Fruit fly (Drosophila melanogaster) whole organism, pupa: ENCODE measurements around the gene Pten.

Experiments used
- CG10348 ChIP-seq: fragments of 200-800 bp; sonication (Bioruptor generic); IDR thresholded peaks from 2 replicates; pipeline ENCODE4 v1.3.6; 2022; ENCODE audit warnings: missing biosample characterization, missing genetic modification characterization
- CG12605 ChIP-seq: fragments of 200-800 bp; sonication (Bioruptor generic); IDR thresholded peaks from 2 replicates; pipeline ENCODE4 v1.3.6; 2022; ENCODE audit warnings: missing biosample characterization, missing genetic modification characterization
- CG13204 ChIP-seq: fragments of 200-800 bp; sonication (Bioruptor generic); optimal IDR thresholded peaks from 2 replicates; lab custom pipeline; 2018; ENCODE audit warnings: missing biosample characterization, mild to moderate bottlenecking, missing genetic modification characterization, moderate library complexity
- CG14655 ChIP-seq: fragments of 200-800 bp; sonication (Bioruptor generic); optimal IDR thresholded peaks from 3 replicates; lab custom pipeline; 2017; ENCODE audit warnings: mild to moderate bottlenecking, missing biosample characterization, missing genetic modification reagents, missing genetic modification characterization
- CG15710 ChIP-seq: fragments of 200-800 bp; sonication (Bioruptor generic); optimal IDR thresholded peaks from 2 replicates; lab custom pipeline; 2018; ENCODE audit warnings: missing biosample characterization, mild to moderate bottlenecking, missing genetic modification characterization, moderate library complexity
- CG17806 ChIP-seq: fragments of 200-800 bp; sonication (Bioruptor generic); optimal IDR thresholded peaks from 2 replicates; lab custom pipeline; 2018; ENCODE audit warnings: missing biosample characterization, mild to moderate bottlenecking, missing genetic modification characterization, moderate library complexity
- CG32121 ChIP-seq: fragments of 200-800 bp; sonication (Bioruptor generic); IDR thresholded peaks from 2 replicates; pipeline ENCODE4 v1.3.6; 2022; ENCODE audit warnings: missing biosample characterization, missing genetic modification characterization
- CG34367 ChIP-seq: fragments of 200-800 bp; sonication (Bioruptor generic); optimal IDR thresholded peaks from 2 replicates; lab custom pipeline; 2018; ENCODE audit warnings: missing biosample characterization, mild to moderate bottlenecking, missing genetic modification characterization
- CG4496 ChIP-seq: fragments of 200-800 bp; sonication (Bioruptor generic); IDR thresholded peaks from 3 replicates; pipeline ENCODE4 v1.3.6; 2022; ENCODE audit warnings: missing biosample characterization, missing genetic modification characterization
- CG8159 ChIP-seq: fragments of 200-800 bp; sonication (Bioruptor generic); optimal IDR thresholded peaks from 3 replicates; lab custom pipeline; 2018; ENCODE audit warnings: missing biosample characterization, mild to moderate bottlenecking, missing genetic modification characterization, moderate library complexity
- CG8301 ChIP-seq: fragments of 200-800 bp; sonication (Bioruptor generic); optimal IDR thresholded peaks from 2 replicates; lab custom pipeline; 2018; ENCODE audit warnings: missing biosample characterization, mild to moderate bottlenecking, missing genetic modification characterization
- CG9948 ChIP-seq: fragments of 200-800 bp; sonication (Bioruptor generic); optimal IDR thresholded peaks from 2 replicates; lab custom pipeline; 2018; ENCODE audit warnings: missing biosample characterization, mild to moderate bottlenecking, missing genetic modification characterization, moderate library complexity
- D1 ChIP-seq: fragments of 200-800 bp; sonication (Bioruptor generic); optimal IDR thresholded peaks from 2 replicates; lab custom pipeline; 2018; ENCODE audit warnings: missing biosample characterization, mild to moderate bottlenecking, missing genetic modification characterization, moderate library complexity
- EcR ChIP-seq: fragments of 200-800 bp; sonication (Bioruptor generic); optimal IDR thresholded peaks from 3 replicates; lab custom pipeline; 2019; ENCODE audit warnings: missing biosample characterization, missing genetic modification characterization, mild to moderate bottlenecking, moderate library complexity, missing genetic modification reagents
- Ets98B ChIP-seq: fragments of 200-800 bp; sonication (Bioruptor generic); IDR thresholded peaks from 2 replicates; pipeline ENCODE4 v1.3.6; 2022; ENCODE audit warnings: missing biosample characterization, missing genetic modification characterization
- Pif1A ChIP-seq: fragments of 200-800 bp; sonication (Bioruptor generic); optimal IDR thresholded peaks from 3 replicates; lab custom pipeline; 2016; ENCODE audit warnings: missing biosample characterization, missing genetic modification characterization
- Pif1B ChIP-seq: fragments of 200-800 bp; sonication (Bioruptor generic); optimal IDR thresholded peaks from 3 replicates; lab custom pipeline; 2016; ENCODE audit warnings: missing biosample characterization, missing genetic modification characterization
- Snoo ChIP-seq: fragments of 200-800 bp; sonication (Bioruptor generic); optimal IDR thresholded peaks from 3 replicates; lab custom pipeline; 2017; ENCODE audit warnings: missing biosample characterization, mild to moderate bottlenecking, missing genetic modification characterization, inconsistent platforms
- fd96Ca ChIP-seq: fragments of 200-800 bp; sonication (Bioruptor generic); IDR thresholded peaks from 3 replicates; pipeline ENCODE4 v1.3.6; 2022; ENCODE audit warnings: missing biosample characterization, missing genetic modification characterization
- gl ChIP-seq: fragments of 200-800 bp; sonication (Bioruptor generic); optimal IDR thresholded peaks from 2 replicates; lab custom pipeline; 2018; ENCODE audit warnings: missing biosample characterization, mild to moderate bottlenecking, missing genetic modification characterization
- rn ChIP-seq: fragments of 200-800 bp; sonication (Bioruptor generic); IDR thresholded peaks from 2 replicates; pipeline ENCODE4 v1.3.6; 2022; ENCODE audit warnings: missing biosample characterization, missing genetic modification characterization

Gene Pten

dm6 chr2L:10260750-10261493 is at the start of gene Pten:
Gene Pten, minus strand, starts transcription at chr2L:10261049.
- no peak for TF ChIP-seq fd96Ca (GFP tag; lab: Robert Waterston, UW)
- TF ChIP-seq CG17806 (tag; lab: Kevin White, UChicago): peak; percentile 49
- no peak for TF ChIP-seq CG8159 (tag; lab: Kevin White, UChicago)
- TF ChIP-seq D1 (tag; lab: Kevin White, UChicago): no peak
- no peak for TF ChIP-seq CG4496 (GFP tag; lab: Robert Waterston, UW)
- peak; percentile 55 for TF ChIP-seq CG9948 (tag; lab: Kevin White, UChicago)
- no peak for TF ChIP-seq EcR (GFP tag; lab: Kevin White, UChicago)
- TF ChIP-seq CG32121 (GFP tag; lab: Robert Waterston, UW): peak; percentile 64
- peak; percentile 74; the same call in 1 of the 2 replicates for TF ChIP-seq CG12605
- TF ChIP-seq CG8301 (tag; lab: Kevin White, UChicago): peak; percentile 60
- TF ChIP-seq CG13204 (GFP tag; lab: Kevin White, UChicago): no peak
- TF ChIP-seq Ets98B: no peak; the same call in 1 of the 2 replicates
- no peak for TF ChIP-seq rn
- no peak for TF ChIP-seq CG34367
- TF ChIP-seq CG14655 (GFP tag; lab: Kevin White, UChicago): no peak
- TF ChIP-seq CG15710: peak; percentile 23
- peak; percentile 53 for TF ChIP-seq Pif1A (GFP tag; lab: Kevin White, UChicago)
- TF ChIP-seq Pif1B: peak; percentile 14
- peak; percentile 16 for TF ChIP-seq Snoo (tag; lab: Kevin White, UChicago)
- no peak for TF ChIP-seq CG10348 (GFP tag; lab: Robert Waterston, UW)
- TF ChIP-seq gl (tag; lab: Kevin White, UChicago): no peak

dm6 chr2L:10306518-10307260 is 45.8 kb upstream of the Pten start, which contains the start of the genes CG5390 and CG4968:
Gene CG5390, minus strand, starts transcription at chr2L:10306594.
Gene CG4968, plus strand, starts transcription at chr2L:10306922.
- peak; percentile 67 for TF ChIP-seq CG9948 (tag; lab: Kevin White, UChicago)
- no peak for TF ChIP-seq CG13204 (GFP tag; lab: Kevin White, UChicago)
- no peak; the same call in none of the 2 replicates for TF ChIP-seq CG12605
- peak; percentile 68 for TF ChIP-seq Snoo (tag; lab: Kevin White, UChicago)
- peak; percentile 2 for TF ChIP-seq EcR (GFP tag; lab: Kevin White, UChicago)
- TF ChIP-seq CG17806 (tag; lab: Kevin White, UChicago): peak; percentile 79
- TF ChIP-seq rn: peak; percentile 55; the same call in 1 of the 2 replicates
- TF ChIP-seq CG15710: peak; percentile 81
- TF ChIP-seq Ets98B: peak; percentile 81; the same call in 1 of the 2 replicates
- peak; percentile 69 for TF ChIP-seq CG34367
- TF ChIP-seq Pif1B: peak; percentile 71
- TF ChIP-seq CG8159 (tag; lab: Kevin White, UChicago): no peak
- TF ChIP-seq CG8301 (tag; lab: Kevin White, UChicago): peak; percentile 70
- TF ChIP-seq D1 (tag; lab: Kevin White, UChicago): no peak
- no peak for TF ChIP-seq CG10348 (GFP tag; lab: Robert Waterston, UW)
- peak; percentile 29 for TF ChIP-seq gl (tag; lab: Kevin White, UChicago)
- TF ChIP-seq CG14655 (GFP tag; lab: Kevin White, UChicago): no peak
- TF ChIP-seq Pif1A (GFP tag; lab: Kevin White, UChicago): no peak
- TF ChIP-seq CG4496 (GFP tag; lab: Robert Waterston, UW): peak; percentile 78; the same call in 2 of the 3 replicates
- peak; percentile 87 for TF ChIP-seq CG32121 (GFP tag; lab: Robert Waterston, UW)

DNA sequence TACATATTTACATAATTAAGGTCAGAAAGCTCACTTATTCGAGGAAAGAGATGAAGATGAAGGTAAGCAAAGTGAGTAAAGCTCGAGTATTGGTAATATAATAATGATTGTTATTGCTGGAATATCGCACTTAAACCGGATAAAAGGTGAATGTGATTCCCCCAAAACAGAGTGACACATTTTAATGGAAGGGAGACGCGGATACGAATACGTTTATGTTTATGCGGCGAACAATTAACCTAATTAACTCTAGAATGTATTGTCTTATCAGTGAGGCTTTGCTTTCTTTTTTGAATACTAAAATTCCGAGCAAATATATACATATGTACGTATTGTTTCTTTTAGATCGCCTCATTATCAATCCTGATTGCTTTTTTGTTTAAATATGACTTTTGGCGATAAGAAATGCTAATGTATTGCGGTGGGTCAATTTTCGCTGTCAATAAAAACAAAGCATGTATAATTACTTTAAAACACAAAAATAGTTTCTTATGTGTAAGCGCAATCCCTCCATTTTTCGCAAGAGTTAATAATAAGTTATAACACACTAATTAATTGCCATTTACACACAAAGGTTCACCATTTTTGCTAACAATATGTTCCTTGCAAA is 44.8 kb upstream of the Pten start:
- no peak for TF ChIP-seq CG32121 (GFP tag; lab: Robert Waterston, UW)
- TF ChIP-seq CG9948 (tag; lab: Kevin White, UChicago): no peak
- no peak for TF ChIP-seq rn
- TF ChIP-seq CG17806 (tag; lab: Kevin White, UChicago): no peak
- TF ChIP-seq CG34367: no peak
- no peak for TF ChIP-seq CG4496 (GFP tag; lab: Robert Waterston, UW)
- TF ChIP-seq CG12605: no peak
- TF ChIP-seq gl (tag; lab: Kevin White, UChicago): no peak
- TF ChIP-seq Snoo (tag; lab: Kevin White, UChicago): no peak
- TF ChIP-seq Pif1A (GFP tag; lab: Kevin White, UChicago): no peak
- TF ChIP-seq, all 21 proteins: peak for 0

DNA sequence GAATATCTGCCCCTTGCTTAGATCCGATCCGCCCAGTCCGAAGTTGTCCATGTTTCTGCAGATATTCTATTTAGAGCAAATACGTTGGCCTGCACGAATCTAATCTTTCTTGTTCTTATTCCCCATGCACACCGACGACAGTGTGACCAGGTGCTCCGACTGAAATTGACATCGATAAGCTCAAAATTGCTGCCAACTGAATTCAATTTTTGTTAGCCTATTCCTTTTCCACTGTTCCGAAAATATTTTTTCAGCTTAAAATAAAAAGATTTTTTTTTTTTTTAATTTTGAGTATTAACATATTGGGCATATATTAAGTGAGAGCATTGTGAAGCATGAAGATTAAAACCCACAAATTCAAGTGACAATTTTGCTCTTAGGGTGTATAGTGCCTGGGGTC is 42.9 kb upstream of the Pten start, which contains the start of gene nmd:
nmd (minus strand) TSS at position 162 of the 400 bp plus-strand sequence.
- TF ChIP-seq CG32121 (GFP tag; lab: Robert Waterston, UW) (no peak), CG14655 (GFP tag; lab: Kevin White, UChicago) (no peak), CG34367 (no peak), CG8301 (tag; lab: Kevin White, UChicago) (no peak), CG9948 (tag; lab: Kevin White, UChicago) (no peak), CG10348 (GFP tag; lab: Robert Waterston, UW) (no peak), D1 (tag; lab: Kevin White, UChicago) (no peak), EcR (GFP tag; lab: Kevin White, UChicago) (no peak), CG12605 (no peak)
